Worm (Caenorhabditis elegans) whole organism, late embryonic: ENCODE results near the gene rbm-26.

Source experiments
- C38D4.7 ChIP-seq: fragments of 200-800 bp; sonication (Bioruptor generic); optimal IDR thresholded peaks from 2 replicates; lab custom pipeline; 2018; ENCODE audit warnings: mild to moderate bottlenecking, missing genetic modification characterization, moderate library complexity, missing compliant biosample characterization
- K09A11.1 ChIP-seq: sonication (generic microtip); optimal IDR thresholded peaks from 2 replicates; lab custom pipeline; 2017; ENCODE audit warnings: antibody characterized with exemption, mild to moderate bottlenecking, missing genetic modification characterization, missing compliant biosample characterization; ENCODE audit not compliant: insufficient read depth
- T23F11.4 ChIP-seq: fragments of 200-800 bp; sonication (Bioruptor generic); optimal IDR thresholded peaks from 2 replicates; lab custom pipeline; 2018; ENCODE audit warnings: mild to moderate bottlenecking, missing genetic modification characterization, missing compliant biosample characterization
- Y22D7AL.16 ChIP-seq: sonication (generic microtip); optimal IDR thresholded peaks from 2 replicates; lab custom pipeline; 2016; ENCODE audit warnings: missing genetic modification characterization, missing compliant biosample characterization
- ahr-1 ChIP-seq: sonication (generic microtip); optimal IDR thresholded peaks from 2 replicates; lab custom pipeline; 2016; ENCODE audit warnings: missing genetic modification characterization, missing compliant biosample characterization
- ceh-14 ChIP-seq: sonication (generic microtip); optimal IDR thresholded peaks from 2 replicates; lab custom pipeline; 2016; ENCODE audit warnings: missing genotype, missing genetic modification characterization, missing compliant biosample characterization
- ceh-19 ChIP-seq: fragments of 200-800 bp; sonication (Bioruptor generic); optimal IDR thresholded peaks from 2 replicates; lab custom pipeline; 2018; ENCODE audit warnings: mild to moderate bottlenecking, missing genetic modification characterization, missing compliant biosample characterization
- ceh-2 ChIP-seq: sonication (generic microtip); optimal IDR thresholded peaks from 2 replicates; lab custom pipeline; 2016; ENCODE audit warnings: missing genotype, missing genetic modification characterization, missing compliant biosample characterization
- ceh-22 ChIP-seq: sonication (generic microtip); optimal IDR thresholded peaks from 2 replicates; lab custom pipeline; 2017; ENCODE audit warnings: missing biosample characterization, missing genetic modification characterization
- ceh-30 ChIP-seq: fragments of 150-350 bp; optimal IDR thresholded peaks from 2 replicates; lab custom pipeline; 2014; ENCODE audit warnings: missing biosample characterization, missing genetic modification characterization
- ceh-31 ChIP-seq: sonication (generic microtip); optimal IDR thresholded peaks from 2 replicates; lab custom pipeline; 2016; ENCODE audit warnings: missing genetic modification characterization, missing compliant biosample characterization
- ceh-34 ChIP-seq: sonication (generic microtip); optimal IDR thresholded peaks from 2 replicates; lab custom pipeline; 2016; ENCODE audit warnings: mild to moderate bottlenecking, missing genetic modification characterization, missing compliant biosample characterization
- ceh-45 ChIP-seq: fragments of 200-800 bp; sonication (Bioruptor generic); IDR thresholded peaks from 2 replicates; pipeline ENCODE4 v1.3.6; 2022; ENCODE audit warnings: missing genetic modification reagents, missing genetic modification characterization, missing compliant biosample characterization
- ceh-6 ChIP-seq: fragments of 200-800 bp; sonication (Bioruptor generic); optimal IDR thresholded peaks from 2 replicates; lab custom pipeline; 2018; ENCODE audit warnings: mild to moderate bottlenecking, missing genetic modification characterization, missing compliant biosample characterization
- ceh-9 ChIP-seq: sonication (generic microtip); optimal IDR thresholded peaks from 2 replicates; lab custom pipeline; 2016; ENCODE audit warnings: mild to moderate bottlenecking, missing genetic modification characterization, inconsistent platforms, missing compliant biosample characterization
- dmd-4 ChIP-seq: sonication (generic microtip); optimal IDR thresholded peaks from 2 replicates; lab custom pipeline; 2016; ENCODE audit warnings: borderline replicate concordance, missing genetic modification characterization, missing compliant biosample characterization
- dve-1 ChIP-seq: sonication (generic microtip); optimal IDR thresholded peaks from 2 replicates; lab custom pipeline; 2017; ENCODE audit warnings: antibody characterized with exemption, mild to moderate bottlenecking, missing genetic modification characterization, missing compliant biosample characterization
- elt-2 ChIP-seq: sonication (generic microtip); optimal IDR thresholded peaks from 2 replicates; lab custom pipeline; 2016; ENCODE audit warnings: missing genetic modification reagents, missing genetic modification characterization, missing compliant biosample characterization
- elt-4 ChIP-seq: sonication (generic microtip); optimal IDR thresholded peaks from 2 replicates; lab custom pipeline; 2016; ENCODE audit warnings: missing genetic modification characterization, missing compliant biosample characterization
- ets-4 ChIP-seq: sonication (generic microtip); optimal IDR thresholded peaks from 2 replicates; lab custom pipeline; 2016; ENCODE audit warnings: missing genetic modification characterization, missing compliant biosample characterization
- eyg-1 ChIP-seq: sonication (generic microtip); optimal IDR thresholded peaks from 2 replicates; lab custom pipeline; 2016; ENCODE audit warnings: missing genotype, missing genetic modification characterization, missing compliant biosample characterization
- fax-1 ChIP-seq: sonication (generic microtip); optimal IDR thresholded peaks from 2 replicates; lab custom pipeline; 2016; ENCODE audit warnings: missing genotype, missing genetic modification characterization, missing compliant biosample characterization
- fkh-10 ChIP-seq: fragments of 150-350 bp; optimal IDR thresholded peaks from 2 replicates; lab custom pipeline; 2014; ENCODE audit warnings: missing biosample characterization, missing genetic modification reagents, missing genetic modification characterization
- gmeb-2 ChIP-seq: sonication (generic microtip); optimal IDR thresholded peaks from 2 replicates; lab custom pipeline; 2016; ENCODE audit warnings: missing genetic modification characterization, inconsistent platforms, missing compliant biosample characterization
- hlh-30 ChIP-seq: sonication (generic microtip); optimal IDR thresholded peaks from 2 replicates; lab custom pipeline; 2017; ENCODE audit warnings: antibody characterized with exemption, missing genetic modification characterization, missing compliant biosample characterization; ENCODE audit not compliant: insufficient read depth
- hlh-6 ChIP-seq: sonication (generic microtip); optimal IDR thresholded peaks from 2 replicates; lab custom pipeline; 2016; ENCODE audit warnings: missing genotype, missing genetic modification characterization, missing compliant biosample characterization
- madf-2 ChIP-seq: sonication (generic microtip); optimal IDR thresholded peaks from 2 replicates; lab custom pipeline; 2017; ENCODE audit warnings: missing genetic modification characterization, missing compliant biosample characterization
- nfya-1 ChIP-seq: sonication (generic microtip); optimal IDR thresholded peaks from 2 replicates; lab custom pipeline; 2017; ENCODE audit warnings: missing genetic modification characterization, mild to moderate bottlenecking, missing compliant biosample characterization, antibody characterized with exemption, moderate library complexity
- nhr-11 ChIP-seq: fragments of 150-350 bp; optimal IDR thresholded peaks from 2 replicates; lab custom pipeline; 2014; ENCODE audit warnings: missing biosample characterization, missing genetic modification characterization
- pax-1 ChIP-seq: fragments of 150-350 bp; optimal IDR thresholded peaks from 2 replicates; lab custom pipeline; 2014; ENCODE audit warnings: missing biosample characterization, missing genetic modification characterization
- pha-2 ChIP-seq: sonication (generic microtip); optimal IDR thresholded peaks from 2 replicates; lab custom pipeline; 2017; ENCODE audit warnings: mild to moderate bottlenecking, missing genetic modification characterization, missing compliant biosample characterization
- pha-4 ChIP-seq: fragments of 150-350 bp; optimal IDR thresholded peaks from 2 replicates; lab custom pipeline; 2018; ENCODE audit warnings: missing biosample characterization, missing genetic modification reagents, missing genetic modification characterization
- ref-2 ChIP-seq: sonication (generic microtip); optimal IDR thresholded peaks from 2 replicates; lab custom pipeline; 2016; ENCODE audit warnings: missing genetic modification characterization, missing compliant biosample characterization
- sox-2 ChIP-seq: fragments of 200-800 bp; sonication (Bioruptor generic); IDR thresholded peaks from 2 replicates; pipeline ENCODE4 v1.3.6; 2022; ENCODE audit warnings: missing genetic modification reagents, missing genetic modification characterization, missing compliant biosample characterization
- syd-9 ChIP-seq: sonication (generic microtip); optimal IDR thresholded peaks from 2 replicates; lab custom pipeline; 2016; ENCODE audit warnings: mild to moderate bottlenecking, missing genetic modification characterization, moderate library complexity, missing compliant biosample characterization
- tbx-2 ChIP-seq: sonication (generic microtip); optimal IDR thresholded peaks from 2 replicates; lab custom pipeline; 2016; ENCODE audit warnings: missing genetic modification characterization, missing compliant biosample characterization
- ttx-3 ChIP-seq: sonication (generic microtip); optimal IDR thresholded peaks from 2 replicates; lab custom pipeline; 2016; ENCODE audit warnings: missing genetic modification reagents, missing genetic modification characterization, missing compliant biosample characterization
- unc-42 ChIP-seq: sonication (generic microtip); optimal IDR thresholded peaks from 2 replicates; lab custom pipeline; 2016; ENCODE audit warnings: missing genotype, missing genetic modification characterization, missing compliant biosample characterization
- unc-55 ChIP-seq: sonication (generic microtip); optimal IDR thresholded peaks from 2 replicates; lab custom pipeline; 2017; ENCODE audit warnings: missing biosample characterization, missing genetic modification reagents, missing genetic modification characterization
- unc-86 ChIP-seq: sonication (generic microtip); optimal IDR thresholded peaks from 2 replicates; lab custom pipeline; 2016; ENCODE audit warnings: missing genetic modification characterization, missing compliant biosample characterization
- zip-5 ChIP-seq: sonication (generic microtip); optimal IDR thresholded peaks from 2 replicates; lab custom pipeline; 2016; ENCODE audit warnings: missing genetic modification characterization, missing compliant biosample characterization

rbm-26 gene

DNA sequence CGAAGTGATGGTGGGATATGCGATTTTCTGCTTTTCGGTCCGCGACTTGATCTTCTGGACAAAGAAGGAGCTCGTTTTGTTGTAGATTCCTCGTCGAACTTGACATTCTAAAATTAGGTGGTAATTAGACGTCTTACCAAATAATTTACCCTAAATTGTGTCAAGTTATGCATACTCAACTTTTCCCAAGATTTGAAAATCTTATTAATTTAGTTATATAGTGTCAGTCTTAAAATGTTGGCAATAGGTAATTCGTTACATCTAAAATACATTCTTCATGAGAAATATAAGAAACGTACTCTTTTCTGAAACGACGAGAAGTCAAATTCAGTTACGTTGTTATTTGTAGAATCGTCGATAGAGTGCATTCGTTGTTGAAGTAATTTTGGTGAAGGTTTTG, 3.8 kb upstream of the rbm-26 start:
- no peak for TF ChIP-seq ceh-14 (tag; lab: Kevin White, UChicago)
- TF ChIP-seq unc-42 (tag; lab: Kevin White, UChicago), result no peak
- no peak for TF ChIP-seq ceh-31 (tag; lab: Kevin White, UChicago)
- TF ChIP-seq ceh-2 (tag; lab: Kevin White, UChicago), result no peak
- TF ChIP-seq T23F11.4 (GFP tag; lab: Kevin White, UChicago), result no peak
- TF ChIP-seq dmd-4, result no peak
- no peak for TF ChIP-seq unc-55 (GFP tag; lab: Kevin White, UChicago)
- no peak for TF ChIP-seq C38D4.7
- TF ChIP-seq ceh-30 (tag; lab: Kevin White, UChicago), result no peak
- TF ChIP-seq tbx-2, result no peak
- no peak for TF ChIP-seq madf-2 (tag; lab: Kevin White, UChicago)
- TF ChIP-seq sox-2 (GFP tag; lab: Robert Waterston, UW), result no peak
- TF ChIP-seq pha-4, result no peak

- no peak for TF ChIP-seq madf-2 (tag; lab: Kevin White, UChicago)
- TF ChIP-seq ceh-34, result peak; percentile 8
- no peak for TF ChIP-seq hlh-30
- TF ChIP-seq nfya-1 (tag; lab: Kevin White, UChicago), result no peak
- TF ChIP-seq ttx-3 (tag; lab: Kevin White, UChicago), result no peak
- TF ChIP-seq ceh-19 (GFP tag; lab: Kevin White, UChicago), result peak; percentile 29
- TF ChIP-seq Y22D7AL.16 (tag; lab: Kevin White, UChicago), result no peak
These were observed 3.3 kb upstream of the rbm-26 start for ce11 chrIII:5708024-5708423.

DNA sequence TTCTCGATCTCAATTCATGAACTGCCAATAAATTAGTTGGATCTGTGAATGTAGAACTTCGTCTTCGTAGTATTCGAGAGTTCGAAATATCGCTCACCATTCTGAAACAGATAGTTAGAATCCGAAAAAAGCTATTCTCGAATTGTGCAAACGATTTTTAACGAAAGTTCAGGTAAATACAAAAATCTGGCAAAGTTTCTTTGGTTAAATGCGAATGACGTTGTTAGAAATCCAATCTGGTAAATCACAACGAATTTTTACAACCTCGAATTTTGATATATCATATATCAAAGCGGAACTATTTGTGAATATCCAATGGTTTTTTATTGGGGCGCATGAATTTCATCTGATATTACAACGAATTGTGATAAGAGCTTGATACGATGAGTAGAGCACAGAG, 2.1 kb upstream of the rbm-26 start, which contains the start of gene hpo-28:
Gene hpo-28 (minus strand): TSS at position 101 of the 400 bp plus-strand sequence.
- TF ChIP-seq ceh-34 (no peak), ceh-30 (tag; lab: Kevin White, UChicago) (no peak), ceh-2 (tag; lab: Kevin White, UChicago) (no peak), ets-4 (tag; lab: Kevin White, UChicago) (no peak), elt-4 (tag; lab: Kevin White, UChicago) (no peak), ceh-45 (no peak), tbx-2 (no peak), K09A11.1 (no peak), unc-86 (tag; lab: Kevin White, UChicago) (no peak)

DNA sequence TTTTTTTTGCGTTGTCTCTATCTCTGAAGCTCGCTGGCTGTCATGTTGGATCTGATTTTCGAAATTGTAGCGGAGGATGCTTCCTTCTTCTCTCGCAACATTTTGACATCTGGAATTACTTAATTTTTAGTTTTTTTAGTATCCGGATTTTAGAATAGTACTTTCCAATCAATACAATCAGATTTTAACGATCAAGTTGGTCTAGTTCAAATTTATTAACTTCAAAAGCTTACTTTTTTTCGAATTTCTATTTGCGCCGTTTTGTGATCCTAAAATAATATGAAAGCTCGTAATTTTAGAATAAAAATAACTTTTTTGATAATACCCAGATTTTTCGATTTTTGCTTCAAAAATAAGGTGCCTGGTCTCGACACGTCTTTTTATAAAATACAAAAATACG, 1.3 kb upstream of the rbm-26 start, which contains the start of gene B0336.12:
Gene B0336.12 (minus strand): TSS at position 101 of the 400 bp plus-strand sequence.
- TF ChIP-seq eyg-1, result no peak
- TF ChIP-seq pha-4, result no peak
- no peak for TF ChIP-seq ceh-22 (tag; lab: Kevin White, UChicago)
- no peak for TF ChIP-seq pax-1 (tag; lab: Kevin White, UChicago)
- TF ChIP-seq ceh-2 (tag; lab: Kevin White, UChicago), result no peak
- no peak for TF ChIP-seq ahr-1 (tag; lab: Kevin White, UChicago)
- no peak for TF ChIP-seq zip-5 (tag; lab: Kevin White, UChicago)
- no peak for TF ChIP-seq nhr-11
- no peak for TF ChIP-seq hlh-6 (tag; lab: Kevin White, UChicago)
- no peak for TF ChIP-seq syd-9 (tag; lab: Kevin White, UChicago)
- no peak for TF ChIP-seq ceh-9
- no peak for TF ChIP-seq pha-2
- TF ChIP-seq ref-2 (tag; lab: Kevin White, UChicago), result no peak
- no peak for TF ChIP-seq ceh-31 (tag; lab: Kevin White, UChicago)

- TF ChIP-seq fkh-10 (GFP tag; lab: Kevin White, UChicago), result no peak
- TF ChIP-seq nfya-1 (tag; lab: Kevin White, UChicago), result peak; percentile 68
- TF ChIP-seq hlh-30, result no peak
- TF ChIP-seq gmeb-2 (tag; lab: Kevin White, UChicago), result no peak
- TF ChIP-seq ceh-14 (tag; lab: Kevin White, UChicago), result no peak
- no peak for TF ChIP-seq fax-1 (tag; lab: Kevin White, UChicago)
- no peak for TF ChIP-seq Y22D7AL.16 (tag; lab: Kevin White, UChicago)
- no peak for TF ChIP-seq ceh-45
- TF ChIP-seq unc-42 (tag; lab: Kevin White, UChicago), result no peak
- TF ChIP-seq ref-2 (tag; lab: Kevin White, UChicago), result no peak
- TF ChIP-seq ceh-19 (GFP tag; lab: Kevin White, UChicago), result no peak
- TF ChIP-seq syd-9 (tag; lab: Kevin White, UChicago), result no peak
- no peak for TF ChIP-seq ceh-34
- TF ChIP-seq K09A11.1, result no peak
- TF ChIP-seq ets-4 (tag; lab: Kevin White, UChicago), result peak; percentile 70
- TF ChIP-seq ceh-6 (GFP tag; lab: Kevin White, UChicago), result no peak
- TF ChIP-seq ceh-9, result no peak
- TF ChIP-seq dve-1 (tag; lab: Kevin White, UChicago), result no peak
- peak; percentile 42 for TF ChIP-seq elt-2 (tag; lab: Kevin White, UChicago)
- TF ChIP-seq unc-86 (tag; lab: Kevin White, UChicago), result no peak
These were observed 666 bp upstream of the rbm-26 start for ce11 chrIII:5710676-5711075.
